Worm (Caenorhabditis elegans): ENCODE measurements around the gene spig-4.

spig-4 gene

ce11 chrV:14322743-14323142, 16.1 kb upstream of the spig-4 start, which contains the start of gene F47B8.3:
Gene F47B8.3, minus strand, starts transcription at chrV:14323003.
- no peak for TF ChIP-seq hpl-2 (GFP tag; optimal IDR thresholded peaks at IDR 0.05)
- TF ChIP-seq snu-23 (GFP tag; optimal IDR thresholded peaks at IDR 0.05), result peak; percentile 68
- no peak for TF ChIP-seq F16B12.6 (tag; optimal IDR thresholded peaks at IDR 0.05)
- no peak for TF ChIP-seq lin-13 (GFP tag; optimal IDR thresholded peaks at IDR 0.05)
- TF ChIP-seq fos-1 (tag; optimal IDR thresholded peaks at IDR 0.05), result peak; percentile 22
- peak; percentile 92 for TF ChIP-seq lin-14 (GFP tag; optimal IDR thresholded peaks at IDR 0.05)
- peak; percentile 50 for TF ChIP-seq blmp-1 (tag; optimal IDR thresholded peaks at IDR 0.05)
- no peak for TF ChIP-seq ceh-63 (GFP tag; optimal IDR thresholded peaks at IDR 0.05)
- TF ChIP-seq pag-3 (tag; optimal IDR thresholded peaks at IDR 0.05; ENCODE audit: borderline replicate concordance, insufficient read depth), result peak; percentile 93
- TF ChIP-seq fkh-8 (tag; optimal IDR thresholded peaks at IDR 0.05), result peak; percentile 85
- peak in 2 of 3 experiments; percentile 17 to 19 for TF ChIP-seq ceh-82 (tag; optimal IDR thresholded peaks at IDR 0.05)
- TF ChIP-seq nhr-19 (GFP tag; conservative IDR thresholded peaks at IDR 0.05), result peak; percentile 20; the same call in 1 of the 2 replicates
- TF ChIP-seq ces-1 (GFP tag; optimal IDR thresholded peaks at IDR 0.05), result no peak
- peak; percentile 40 for TF ChIP-seq swsn-7 (tag; optimal IDR thresholded peaks at IDR 0.05)
- no peak for TF ChIP-seq hlh-17 (GFP tag; optimal IDR thresholded peaks at IDR 0.05; ENCODE audit: borderline replicate concordance)
- TF ChIP-seq rnt-1 (tag; optimal IDR thresholded peaks at IDR 0.05), result peak; percentile 47
- TF ChIP-seq mdl-1 (tag; optimal IDR thresholded peaks at IDR 0.05), result peak in 1 of 2 experiments; percentile 59
- no peak for TF ChIP-seq ztf-11 (tag; optimal IDR thresholded peaks at IDR 0.05)
- peak; percentile 61 to 82 for TF ChIP-seq efl-1 (optimal IDR thresholded peaks at IDR 0.05)
- TF ChIP-seq efl-1 (GFP tag; optimal IDR thresholded peaks at IDR 0.05 in 1 of 2), result peak; percentile 37 to 60
- peak; percentile 9 for TF ChIP-seq lir-3 (tag; optimal IDR thresholded peaks at IDR 0.05; ENCODE audit: poor library complexity)
- peak; percentile 51 for TF ChIP-seq nhr-47 (tag; optimal IDR thresholded peaks at IDR 0.05)
- peak; percentile 52 to 57 for TF ChIP-seq lin-35 (GFP tag; optimal IDR thresholded peaks at IDR 0.05)
- TF ChIP-seq mep-1 (tag; optimal IDR thresholded peaks at IDR 0.05), result peak; percentile 77
- TF ChIP-seq egl-13 (tag; optimal IDR thresholded peaks at IDR 0.05), result no peak
- TF ChIP-seq nhr-20 (tag; optimal IDR thresholded peaks at IDR 0.05), result peak; percentile 53
- no peak for TF ChIP-seq unc-130 (tag; optimal IDR thresholded peaks at IDR 0.05)
- TF ChIP-seq nhr-90 (tag; optimal IDR thresholded peaks at IDR 0.05; ENCODE audit: poor library complexity), result peak; percentile 1
- TF ChIP-seq Y116A8C.19 (tag; optimal IDR thresholded peaks at IDR 0.05; ENCODE audit: borderline replicate concordance), result no peak
- TF ChIP-seq nhr-71 (tag; optimal IDR thresholded peaks at IDR 0.05), result peak; percentile 62
- TF ChIP-seq C34B4.2 (tag; optimal IDR thresholded peaks at IDR 0.05), result no peak
- TF ChIP-seq snpc-4 (tag; optimal IDR thresholded peaks at IDR 0.05), result peak; percentile 55
- no peak for TF ChIP-seq nhr-237 (tag; optimal IDR thresholded peaks at IDR 0.05)
- TF ChIP-seq vab-15 (tag; optimal IDR thresholded peaks at IDR 0.05), result no peak
- peak; percentile 20 to 43 (median 23) for TF ChIP-seq dpl-1 (GFP tag; optimal IDR thresholded peaks at IDR 0.05)
- peak; percentile 19 to 60 for TF ChIP-seq lsy-2 (tag; optimal IDR thresholded peaks at IDR 0.05)

- TF ChIP-seq efl-1 (optimal IDR thresholded peaks at IDR 0.05) (no peak), efl-1 (GFP tag; optimal IDR thresholded peaks at IDR 0.05 in 1 of 2) (peak in 1 of 2 experiments; percentile 61), ceh-8 (GFP tag; optimal IDR thresholded peaks at IDR 0.05) (no peak)
Measured at ce11 chrV:14320730-14321319, 14.2 kb upstream of the spig-4 start.

- no peak for TF ChIP-seq pag-3 (tag; optimal IDR thresholded peaks at IDR 0.05; ENCODE audit: borderline replicate concordance, insufficient read depth)
Measured at ce11 chrV:14320246-14320645, 13.6 kb upstream of the spig-4 start, which contains the start of gene F47B8.14. Gene F47B8.14, plus strand, starts transcription at chrV:14320546.

Measured in whole organism, L1 larva.